Fruit fly (Drosophila melanogaster) whole organism, adult: Measurements from ENCODE around the gene Rdh.
A peak's percentile ranks its signal among the peaks of the same experiment; 100 is the strongest.

Source experiments
- CG11617 ChIP-seq: fragments of 200-800 bp; sonication (Bioruptor generic); optimal IDR thresholded peaks from 2 replicates; lab custom pipeline; 2017; ENCODE audit warnings: mild to moderate bottlenecking, missing biosample characterization, missing genetic modification reagents, missing genetic modification characterization
- CG12768 ChIP-seq: fragments of 200-800 bp; sonication (Bioruptor generic); optimal IDR thresholded peaks from 2 replicates; lab custom pipeline; 2017; ENCODE audit warnings: missing biosample characterization, missing genetic modification characterization, mild to moderate bottlenecking, moderate library complexity, missing genetic modification reagents
- CG14711 ChIP-seq: fragments of 200-800 bp; sonication (Bioruptor generic); optimal IDR thresholded peaks from 2 replicates; lab custom pipeline; 2018; ENCODE audit warnings: missing biosample characterization, mild to moderate bottlenecking, missing genetic modification characterization, moderate library complexity
- CG1620 ChIP-seq: fragments of 200-800 bp; sonication (Bioruptor generic); optimal IDR thresholded peaks from 2 replicates; lab custom pipeline; 2016; ENCODE audit warnings: missing biosample characterization, missing genetic modification characterization
- CG33017 ChIP-seq: fragments of 200-800 bp; sonication (Bioruptor generic); optimal IDR thresholded peaks from 2 replicates; lab custom pipeline; 2018; ENCODE audit warnings: missing biosample characterization, mild to moderate bottlenecking, missing genetic modification characterization, moderate library complexity
- CG5204 ChIP-seq: fragments of 200-800 bp; sonication (Bioruptor generic); optimal IDR thresholded peaks from 2 replicates; lab custom pipeline; 2016; ENCODE audit warnings: missing biosample characterization, missing genetic modification characterization
- CG7045 ChIP-seq: fragments of 200-800 bp; sonication (Bioruptor generic); optimal IDR thresholded peaks from 2 replicates; lab custom pipeline; 2017; ENCODE audit warnings: missing biosample characterization, mild to moderate bottlenecking, missing genetic modification characterization
- CG7101 ChIP-seq: fragments of 200-800 bp; sonication (Bioruptor generic); optimal IDR thresholded peaks from 2 replicates; lab custom pipeline; 2018; ENCODE audit warnings: missing biosample characterization, mild to moderate bottlenecking, missing genetic modification characterization, moderate library complexity
- Clk ChIP-seq: fragments of 200-800 bp; sonication (Bioruptor generic); optimal IDR thresholded peaks from 2 replicates; lab custom pipeline; 2017; ENCODE audit warnings: missing biosample characterization, missing genetic modification characterization
- Crg-1 ChIP-seq: fragments of 200-800 bp; sonication (Bioruptor generic); optimal IDR thresholded peaks from 2 replicates; lab custom pipeline; 2016; ENCODE audit warnings: missing biosample characterization, missing genetic modification characterization
- Hr96 ChIP-seq: fragments of 200-800 bp; sonication (Bioruptor generic); optimal IDR thresholded peaks from 2 replicates; lab custom pipeline; 2016; ENCODE audit warnings: missing biosample characterization, missing genetic modification characterization
- Mnt ChIP-seq: fragments of 200-800 bp; sonication (Bioruptor generic); optimal IDR thresholded peaks from 2 replicates; lab custom pipeline; 2016; ENCODE audit warnings: missing biosample characterization, mild to moderate bottlenecking, missing genetic modification characterization
- bab1 ChIP-seq: fragments of 200-800 bp; sonication (Bioruptor generic); optimal IDR thresholded peaks from 3 replicates; lab custom pipeline; 2019; ENCODE audit warnings: missing biosample characterization, mild to moderate bottlenecking, missing genetic modification characterization, moderate library complexity
- cic ChIP-seq: fragments of 200-800 bp; sonication (Bioruptor generic); optimal IDR thresholded peaks from 2 replicates; lab custom pipeline; 2017; ENCODE audit warnings: missing biosample characterization, mild to moderate bottlenecking, missing genetic modification characterization, moderate library complexity
- cnc ChIP-seq, 2 experiments: fragments of >200 bp; optimal IDR thresholded peaks; 2 replicates each; lab custom pipeline; 2017
- kay ChIP-seq: fragments of 200-800 bp; sonication (Bioruptor generic); peaks from one replicate; lab custom pipeline; 2016; ENCODE audit warnings: missing biosample characterization, missing genetic modification characterization, borderline replicate concordance
- ovo ChIP-seq: fragments of 200-800 bp; sonication (Bioruptor generic); optimal IDR thresholded peaks from 2 replicates; lab custom pipeline; 2016; ENCODE audit warnings: missing biosample characterization, missing genetic modification characterization
- pad ChIP-seq: fragments of 200-800 bp; sonication (Bioruptor generic); optimal IDR thresholded peaks from 3 replicates; lab custom pipeline; 2017; ENCODE audit warnings: missing biosample characterization, missing genetic modification characterization, mild to moderate bottlenecking, moderate library complexity, missing genetic modification reagents
- tj ChIP-seq: fragments of 200-800 bp; sonication (Bioruptor generic); optimal IDR thresholded peaks from 3 replicates; lab custom pipeline; 2017; ENCODE audit warnings: missing biosample characterization, mild to moderate bottlenecking, missing genetic modification characterization, moderate library complexity
- toe ChIP-seq: fragments of 200-800 bp; sonication (Bioruptor generic); optimal IDR thresholded peaks from 2 replicates; lab custom pipeline; 2016; ENCODE audit warnings: missing biosample characterization, missing genetic modification characterization

Rdh gene

dm6 chr3L:3788790-3789421 is 36.3 kb upstream of the Rdh start:
- TF ChIP-seq cic, result peak; percentile 11
- TF ChIP-seq CG11617 (GFP tag; lab: Kevin White, UChicago), result no peak
- TF ChIP-seq Clk (GFP tag; lab: Kevin White, UChicago), result no peak

- TF ChIP-seq Crg-1 (GFP tag; lab: Kevin White, UChicago) (no peak), bab1 (no peak), CG7101 (tag; lab: Kevin White, UChicago) (no peak), Mnt (no peak)
Observed at dm6 chr3L:3790504-3790903, 34.7 kb upstream of the Rdh start, which contains the start of gene CG32266. CG32266 (plus strand) TSS chr3L:3790804.

dm6 chr3L:3791043-3791682 is 34.1 kb upstream of the Rdh start:
- TF ChIP-seq tj (no peak), kay (peak; percentile 63), CG12768 (GFP tag; lab: Kevin White, UChicago) (no peak)

- TF ChIP-seq CG7045 (GFP tag; lab: Kevin White, UChicago) (no peak), Crg-1 (GFP tag; lab: Kevin White, UChicago) (no peak), CG5204 (GFP tag; lab: Kevin White, UChicago) (no peak), cic (no peak), kay (no peak), ovo (no peak), CG12768 (GFP tag; lab: Kevin White, UChicago) (no peak), bab1 (no peak), CG11617 (GFP tag; lab: Kevin White, UChicago) (no peak), CG14711 (tag; lab: Kevin White, UChicago) (no peak), CG1620 (GFP tag; lab: Kevin White, UChicago) (no peak), Hr96 (GFP tag; lab: Kevin White, UChicago) (no peak), CG33017 (tag; lab: Kevin White, UChicago) (no peak), CG7101 (tag; lab: Kevin White, UChicago) (no peak), cnc (optimal IDR thresholded peaks at IDR 0.05; lab: Kevin White, UChicago) (no peak), Mnt (no peak), tj (no peak), pad (no peak), toe (GFP tag; lab: Kevin White, UChicago) (no peak), Clk (GFP tag; lab: Kevin White, UChicago) (no peak)
Observed at dm6 chr3L:3797681-3798080, 27.6 kb upstream of the Rdh start.

- TF ChIP-seq Mnt (no peak), CG33017 (tag; lab: Kevin White, UChicago) (no peak), ovo (no peak), kay (peak; percentile 28)
Observed at dm6 chr3L:3798488-3798887, 26.8 kb upstream of the Rdh start.

dm6 chr3L:3799766-3800165 is 25.5 kb upstream of the Rdh start:
- TF ChIP-seq tj, result no peak
- no peak for TF ChIP-seq cnc (optimal IDR thresholded peaks at IDR 0.05; lab: Kevin White, UChicago)
- no peak for TF ChIP-seq CG5204 (GFP tag; lab: Kevin White, UChicago)
- TF ChIP-seq pad, result no peak
- no peak for TF ChIP-seq CG7101 (tag; lab: Kevin White, UChicago)
- TF ChIP-seq kay, result no peak
- no peak for TF ChIP-seq bab1
- TF ChIP-seq Clk (GFP tag; lab: Kevin White, UChicago), result no peak
- no peak for TF ChIP-seq Hr96 (GFP tag; lab: Kevin White, UChicago)
- TF ChIP-seq Crg-1 (GFP tag; lab: Kevin White, UChicago), result no peak
- no peak for TF ChIP-seq CG14711 (tag; lab: Kevin White, UChicago)
- no peak for TF ChIP-seq CG33017 (tag; lab: Kevin White, UChicago)
- TF ChIP-seq CG1620 (GFP tag; lab: Kevin White, UChicago), result no peak
- no peak for TF ChIP-seq CG7045 (GFP tag; lab: Kevin White, UChicago)
- TF ChIP-seq toe (GFP tag; lab: Kevin White, UChicago), result no peak
- TF ChIP-seq ovo, result no peak
- no peak for TF ChIP-seq CG11617 (GFP tag; lab: Kevin White, UChicago)
- TF ChIP-seq CG12768 (GFP tag; lab: Kevin White, UChicago), result no peak

dm6 chr3L:3801343-3801742 is 23.9 kb upstream of the Rdh start:
- peak; percentile 18 for TF ChIP-seq CG33017 (tag; lab: Kevin White, UChicago)
- no peak for TF ChIP-seq toe (GFP tag; lab: Kevin White, UChicago)
- no peak for TF ChIP-seq CG14711 (tag; lab: Kevin White, UChicago)

dm6 chr3L:3801813-3802212 is 23.4 kb upstream of the Rdh start:
- TF ChIP-seq CG1620 (GFP tag; lab: Kevin White, UChicago) (no peak), kay (no peak), pad (no peak), CG14711 (tag; lab: Kevin White, UChicago) (no peak), Clk (GFP tag; lab: Kevin White, UChicago) (no peak), ovo (no peak), tj (no peak), CG7045 (GFP tag; lab: Kevin White, UChicago) (no peak), Mnt (no peak), CG5204 (GFP tag; lab: Kevin White, UChicago) (no peak), toe (GFP tag; lab: Kevin White, UChicago) (no peak), CG33017 (tag; lab: Kevin White, UChicago) (no peak), cnc (optimal IDR thresholded peaks at IDR 0.05; lab: Kevin White, UChicago) (no peak)
